Fruit fly (Drosophila melanogaster) whole organism, embryonic: ENCODE measurements around the gene Sfp38D.

Experiments
- Ada2b ChIP-seq: fragments of 200-800 bp; sonication (Bioruptor generic); IDR thresholded peaks from 2 replicates; pipeline ENCODE4 v1.3.6; 2022; ENCODE audit warnings: missing biosample characterization, missing genetic modification characterization
- CG13894 ChIP-seq: fragments of 200-800 bp; sonication (Bioruptor generic); optimal IDR thresholded peaks from 3 replicates; lab custom pipeline; 2018; ENCODE audit warnings: missing biosample characterization, mild to moderate bottlenecking, missing genetic modification characterization, moderate library complexity
- CG14710 ChIP-seq: fragments of 200-800 bp; sonication (Bioruptor generic); optimal IDR thresholded peaks from 3 replicates; lab custom pipeline; 2019; ENCODE audit warnings: missing biosample characterization, mild to moderate bottlenecking, missing genetic modification characterization, moderate library complexity
- CG16779 ChIP-seq: fragments of 200-800 bp; sonication (Bioruptor generic); IDR thresholded peaks from 2 replicates; pipeline ENCODE4 v1.3.6; 2022; ENCODE audit warnings: missing biosample characterization, missing genetic modification characterization
- CG18476 ChIP-seq: fragments of 200-800 bp; sonication (Bioruptor generic); optimal IDR thresholded peaks from 2 replicates; lab custom pipeline; 2016; ENCODE audit warnings: missing biosample characterization, mild to moderate bottlenecking, missing genetic modification characterization
- CG30020 ChIP-seq: fragments of 200-800 bp; optimal IDR thresholded peaks from 2 replicates; lab custom pipeline; 2019; ENCODE audit warnings: missing biosample characterization, mild to moderate bottlenecking, missing genetic modification characterization, moderate library complexity
- CG31388 ChIP-seq: fragments of 200-800 bp; sonication (Bioruptor generic); optimal IDR thresholded peaks from 2 replicates; lab custom pipeline; 2016; ENCODE audit warnings: missing biosample characterization, missing genetic modification characterization
- CG32532 ChIP-seq: fragments of 200-800 bp; sonication (Bioruptor generic); IDR thresholded peaks from 2 replicates; pipeline ENCODE4 v1.3.6; 2022; ENCODE audit warnings: missing biosample characterization, missing genetic modification characterization
- CG32767 ChIP-seq: fragments of 200-800 bp; sonication (Bioruptor generic); IDR thresholded peaks from 2 replicates; pipeline ENCODE4 v1.3.6; 2022; ENCODE audit warnings: missing biosample characterization, missing genetic modification characterization
- CG4820 ChIP-seq: fragments of 200-800 bp; sonication (Bioruptor generic); optimal IDR thresholded peaks from 3 replicates; lab custom pipeline; 2016; ENCODE audit warnings: missing biosample characterization, missing genetic modification characterization
- CG6813 ChIP-seq: fragments of 200-800 bp; sonication (Bioruptor generic); optimal IDR thresholded peaks from 2 replicates; lab custom pipeline; 2017; ENCODE audit warnings: missing biosample characterization, missing genetic modification characterization, mild to moderate bottlenecking, moderate library complexity, missing genetic modification reagents
- CG7271 ChIP-seq: fragments of 200-800 bp; sonication (Bioruptor generic); optimal IDR thresholded peaks from 2 replicates; lab custom pipeline; 2018; ENCODE audit warnings: missing biosample characterization, mild to moderate bottlenecking, missing genetic modification characterization, moderate library complexity
- CG9437 ChIP-seq: fragments of 200-800 bp; sonication (Bioruptor generic); optimal IDR thresholded peaks from 2 replicates; lab custom pipeline; 2018; ENCODE audit warnings: missing biosample characterization, mild to moderate bottlenecking, missing genetic modification characterization
- Drgx ChIP-seq: fragments of 200-800 bp; sonication (Bioruptor generic); IDR thresholded peaks from 2 replicates; pipeline ENCODE4 v1.3.6; 2022; ENCODE audit warnings: missing biosample characterization, missing genetic modification characterization
- Hmr ChIP-seq: fragments of 200-800 bp; sonication (Bioruptor generic); optimal IDR thresholded peaks from 3 replicates; lab custom pipeline; 2017; ENCODE audit warnings: mild to moderate bottlenecking, missing biosample characterization, missing genetic modification reagents, missing genetic modification characterization
- MBD-R2 ChIP-seq: fragments of 200-800 bp; sonication (Bioruptor generic); IDR thresholded peaks from 2 replicates; pipeline ENCODE4 v1.3.6; 2022; ENCODE audit warnings: missing biosample characterization, missing genetic modification characterization
- MESR4 ChIP-seq: fragments of 200-800 bp; sonication (Bioruptor generic); optimal IDR thresholded peaks from 2 replicates; lab custom pipeline; 2018; ENCODE audit warnings: missing biosample characterization, mild to moderate bottlenecking, missing genetic modification characterization, moderate library complexity
- Med ChIP-seq: fragments of 200-800 bp; sonication (Bioruptor generic); peaks from one replicate; lab custom pipeline; 2016; ENCODE audit warnings: missing biosample characterization, missing genetic modification characterization, mild to moderate bottlenecking, inconsistent platforms, moderate library complexity
- NfI ChIP-seq: fragments of 200-800 bp; sonication (Bioruptor generic); optimal IDR thresholded peaks from 3 replicates; lab custom pipeline; 2018; ENCODE audit warnings: missing biosample characterization, mild to moderate bottlenecking, missing genetic modification characterization, moderate library complexity
- Rfx ChIP-seq: fragments of 200-800 bp; sonication (Bioruptor generic); IDR thresholded peaks from 2 replicates; pipeline ENCODE4 v1.3.6; 2022; ENCODE audit warnings: missing biosample characterization, missing genetic modification characterization
- Xrp1 ChIP-seq: fragments of 200-800 bp; sonication (Bioruptor generic); IDR thresholded peaks from 2 replicates; pipeline ENCODE4 v1.3.6; 2022; ENCODE audit warnings: missing biosample characterization, missing genetic modification characterization
- ash1 ChIP-seq: fragments of 200-800 bp; sonication (Bioruptor generic); optimal IDR thresholded peaks from 2 replicates; lab custom pipeline; 2018; ENCODE audit warnings: missing biosample characterization, mild to moderate bottlenecking, missing genetic modification characterization
- ato ChIP-seq: fragments of 200-800 bp; sonication (Bioruptor generic); IDR thresholded peaks from 2 replicates; pipeline ENCODE4 v1.3.6; 2022; ENCODE audit warnings: missing biosample characterization, missing genetic modification characterization; ENCODE audit not compliant: partially characterized antibody
- bbx ChIP-seq: fragments of 200-800 bp; sonication (Bioruptor generic); IDR thresholded peaks from 2 replicates; pipeline ENCODE4 v1.3.6; 2022; ENCODE audit warnings: missing biosample characterization, missing genetic modification characterization; ENCODE audit not compliant: partially characterized antibody
- bigmax ChIP-seq: fragments of 200-800 bp; sonication (Bioruptor generic); optimal IDR thresholded peaks from 2 replicates; lab custom pipeline; 2018; ENCODE audit warnings: missing biosample characterization, mild to moderate bottlenecking, missing genetic modification characterization
- da ChIP-seq: fragments of 200-800 bp; sonication (Bioruptor generic); optimal IDR thresholded peaks from 2 replicates; lab custom pipeline; 2016; ENCODE audit warnings: missing biosample characterization, missing genetic modification characterization
- dati ChIP-seq: fragments of 200-800 bp; sonication (Bioruptor generic); IDR thresholded peaks from 2 replicates; pipeline ENCODE4 v1.3.6; 2022; ENCODE audit warnings: missing biosample characterization, missing genetic modification characterization
- maf-S ChIP-seq: fragments of 200-800 bp; sonication (Bioruptor generic); optimal IDR thresholded peaks from 2 replicates; lab custom pipeline; 2016; ENCODE audit warnings: missing biosample characterization, missing genetic modification characterization
- prd ChIP-seq, 3 experiments: fragments of >200 bp in 2 of 3; fragments of 200-800 bp in 1 of 3; sonication (Bioruptor generic) in 1 of 3; optimal IDR thresholded peaks in 2 of 3; IDR thresholded peaks in 1 of 3; 2 replicates in 2 of 3; 3 replicates in 1 of 3; pipeline versions ENCODE4 v1.3.6 to Lab custom; 2017 to 2022; ENCODE audit warnings: missing biosample characterization in 1 of 3, missing genetic modification characterization in 1 of 3
- pum ChIP-seq: fragments of 200-800 bp; sonication (Bioruptor generic); optimal IDR thresholded peaks from 2 replicates; lab custom pipeline; 2016; ENCODE audit warnings: missing biosample characterization, missing genetic modification characterization
- pzg ChIP-seq: fragments of 200-800 bp; sonication (Bioruptor generic); optimal IDR thresholded peaks from 3 replicates; lab custom pipeline; 2018; ENCODE audit warnings: missing biosample characterization, mild to moderate bottlenecking, missing genetic modification characterization, moderate library complexity
- row ChIP-seq: fragments of 200-800 bp; sonication (Bioruptor generic); IDR thresholded peaks from 3 replicates; pipeline ENCODE4 v1.3.6; 2022; ENCODE audit warnings: missing biosample characterization, missing genetic modification characterization
- sens ChIP-seq: fragments of 200-800 bp; sonication (Bioruptor generic); peaks from one replicate; lab custom pipeline; 2016; ENCODE audit warnings: missing biosample characterization, missing genetic modification characterization
- sisA ChIP-seq: fragments of 200-800 bp; sonication (Bioruptor generic); IDR thresholded peaks from 2 replicates; pipeline ENCODE4 v1.3.6; 2022; ENCODE audit warnings: missing biosample characterization, missing genetic modification characterization
- slbo ChIP-seq: fragments of 200-800 bp; sonication (Bioruptor generic); IDR thresholded peaks from 2 replicates; pipeline ENCODE4 v1.3.6; 2022; ENCODE audit warnings: missing biosample characterization, missing genetic modification characterization
- sr ChIP-seq: fragments of 200-800 bp; sonication (Bioruptor generic); IDR thresholded peaks from 3 replicates; pipeline ENCODE4 v1.3.6; 2022; ENCODE audit warnings: missing biosample characterization, missing genetic modification characterization
- vvl ChIP-seq: fragments of 200-800 bp; sonication (Bioruptor generic); IDR thresholded peaks from 2 replicates; pipeline ENCODE4 v1.3.6; 2022; ENCODE audit warnings: missing biosample characterization, missing genetic modification characterization
- wdn ChIP-seq: fragments of 200-800 bp; sonication (Bioruptor generic); IDR thresholded peaks from 2 replicates; pipeline ENCODE4 v1.3.6; 2022; ENCODE audit warnings: missing biosample characterization, missing genetic modification characterization

Sfp38D gene

dm6 chr2L:20656110-20656509 is 15.4 kb downstream of the Sfp38D start, which contains the start of the genes brun and CG2614 (continued):
- TF ChIP-seq NfI (GFP tag; lab: Kevin White, UChicago): no peak
- TF ChIP-seq CG32532 (GFP tag; lab: Robert Waterston, UW): peak; percentile 78
- TF ChIP-seq Hmr (GFP tag; lab: Kevin White, UChicago): no peak
- no peak for TF ChIP-seq CG6813
- peak; percentile 61 for TF ChIP-seq CG30020 (tag; lab: Kevin White, UChicago)
- TF ChIP-seq pzg (GFP tag; lab: Kevin White, UChicago): peak; percentile 79
- TF ChIP-seq ash1 (GFP tag; lab: Kevin White, UChicago): no peak
- TF ChIP-seq wdn (GFP tag; lab: Robert Waterston, UW): no peak
- peak; percentile 86 for TF ChIP-seq CG14710 (tag; lab: Kevin White, UChicago)
- no peak for TF ChIP-seq CG16779 (GFP tag; lab: Robert Waterston, UW)
- TF ChIP-seq maf-S: peak; percentile 65
- TF ChIP-seq CG31388 (GFP tag; lab: Kevin White, UChicago): peak; percentile 9
- TF ChIP-seq CG13894 (tag; lab: Kevin White, UChicago): no peak
- TF ChIP-seq sisA (GFP tag; lab: Robert Waterston, UW): peak; percentile 87
- TF ChIP-seq MESR4 (GFP tag; lab: Kevin White, UChicago): no peak
- TF ChIP-seq CG4820 (GFP tag; lab: Kevin White, UChicago): peak; percentile 62
- peak; percentile 12 for TF ChIP-seq CG9437 (GFP tag; lab: Kevin White, UChicago)
- TF ChIP-seq ato (GFP tag; lab: Robert Waterston, UW): no peak; the same call in 1 of the 2 replicates
- TF ChIP-seq CG7271 (tag; lab: Kevin White, UChicago): no peak
- no peak for TF ChIP-seq sr (GFP tag; lab: Robert Waterston, UW)
- TF ChIP-seq CG32767 (GFP tag; lab: Robert Waterston, UW): peak; percentile 46; the same call in 1 of the 2 replicates
- peak; percentile 70; the same call in 1 of the 2 replicates for TF ChIP-seq bbx (GFP tag; lab: Robert Waterston, UW)
- no peak for TF ChIP-seq dati (GFP tag; lab: Robert Waterston, UW)
- TF ChIP-seq sens (GFP tag; lab: Kevin White, UChicago): peak; percentile 99
- TF ChIP-seq vvl (GFP tag; lab: Robert Waterston, UW): peak; percentile 81
- peak; percentile 96 for TF ChIP-seq MBD-R2 (GFP tag; lab: Robert Waterston, UW)
- no peak for TF ChIP-seq bigmax

DNA sequence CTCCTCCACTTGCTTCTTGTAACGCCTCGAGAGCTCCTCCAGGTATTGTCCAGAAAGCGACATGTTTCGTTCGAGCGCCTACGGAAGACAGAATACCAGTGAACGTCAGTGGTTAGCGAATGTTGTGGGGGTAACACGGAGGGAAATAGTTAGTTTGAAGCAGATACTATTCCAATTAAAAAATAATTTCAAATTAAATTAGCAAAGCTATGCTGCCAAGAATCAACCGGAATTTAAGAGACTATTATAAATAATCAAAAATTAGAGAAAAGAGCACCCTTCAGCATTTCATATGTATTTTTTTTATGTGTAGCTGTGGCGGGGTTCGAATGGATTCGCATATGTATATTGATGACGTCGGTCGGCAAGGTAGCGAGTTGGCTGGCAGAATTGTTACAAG is 20.4 kb downstream of the Sfp38D start:
- TF ChIP-seq Med (GFP tag; lab: Kevin White, UChicago) (peak; percentile 55), da (GFP tag; lab: Kevin White, UChicago) (no peak), row (GFP tag; lab: Robert Waterston, UW) (peak; percentile 23; the same call in 1 of the 3 replicates), Ada2b (GFP tag; lab: Robert Waterston, UW) (0 out of 2 replicates have a peak, but pooled peaks have one; percentile 14), CG7271 (tag; lab: Kevin White, UChicago) (no peak), Xrp1 (GFP tag; lab: Robert Waterston, UW) (peak; percentile 19; the same call in 1 of the 2 replicates), Drgx (GFP tag; lab: Robert Waterston, UW) (0 out of 2 replicates have a peak, but pooled peaks have one; percentile 12), Rfx (peak; percentile 25; the same call in 1 of the 2 replicates), sens (GFP tag; lab: Kevin White, UChicago) (peak; percentile 72), prd (optimal IDR thresholded peaks at IDR 0.05; lab: Kevin White, UChicago) (no peak), prd (GFP tag; IDR thresholded peaks at IDR 0.05; lab: Robert Waterston, UW) (peak; percentile 24; the same call in 1 of the 3 replicates), CG18476 (GFP tag; lab: Kevin White, UChicago) (no peak), slbo (0 out of 2 replicates have a peak, but pooled peaks have one; percentile 37), pum (no peak)
